Fruit fly (Drosophila melanogaster) whole organism, embryonic: ENCODE data around the gene GstD8.

Experiments
- BEAF-32 ChIP-seq: fragments of 200-800 bp; sonication (Bioruptor generic); optimal IDR thresholded peaks from 3 replicates; lab custom pipeline; 2017; ENCODE audit warnings: missing biosample characterization, missing genetic modification characterization, mild to moderate bottlenecking, moderate library complexity, missing genetic modification reagents
- CG1024 ChIP-seq: fragments of 200-800 bp; sonication (Bioruptor generic); IDR thresholded peaks from 2 replicates; pipeline ENCODE4 v1.3.6; 2022; ENCODE audit warnings: missing biosample characterization, missing genetic modification characterization
- CG10321 ChIP-seq: fragments of 200-800 bp; sonication (Bioruptor generic); IDR thresholded peaks from 2 replicates; pipeline ENCODE4 v1.3.6; 2022; ENCODE audit warnings: missing biosample characterization, missing genetic modification characterization
- CG11093 ChIP-seq: fragments of 200-800 bp; sonication (Bioruptor generic); IDR thresholded peaks from 3 replicates; pipeline ENCODE4 v1.3.6; 2022; ENCODE audit warnings: missing biosample characterization, missing genetic modification characterization
- CG13775 ChIP-seq: fragments of 200-800 bp; sonication (Bioruptor generic); optimal IDR thresholded peaks from 3 replicates; lab custom pipeline; 2017; ENCODE audit warnings: missing biosample characterization, mild to moderate bottlenecking, missing genetic modification characterization
- CG15514 ChIP-seq: fragments of 200-800 bp; sonication (Bioruptor generic); optimal IDR thresholded peaks from 3 replicates; lab custom pipeline; 2017; ENCODE audit warnings: missing biosample characterization, missing genetic modification characterization, mild to moderate bottlenecking, moderate library complexity, missing genetic modification reagents
- CG2129 ChIP-seq: fragments of 200-800 bp; sonication (Bioruptor generic); IDR thresholded peaks from 2 replicates; pipeline ENCODE4 v1.3.6; 2022; ENCODE audit warnings: missing biosample characterization, missing genetic modification characterization; ENCODE audit not compliant: partially characterized antibody
- CG2678 ChIP-seq: fragments of 200-800 bp; sonication (Bioruptor generic); optimal IDR thresholded peaks from 3 replicates; lab custom pipeline; 2019; ENCODE audit warnings: missing biosample characterization, mild to moderate bottlenecking, missing genetic modification characterization, moderate library complexity
- CG31388 ChIP-seq: fragments of 200-800 bp; sonication (Bioruptor generic); optimal IDR thresholded peaks from 2 replicates; lab custom pipeline; 2016; ENCODE audit warnings: missing biosample characterization, missing genetic modification characterization
- CG31441 ChIP-seq: fragments of 200-800 bp; sonication (Bioruptor generic); IDR thresholded peaks from 2 replicates; pipeline ENCODE4 v1.3.6; 2022; ENCODE audit warnings: missing biosample characterization, missing genetic modification characterization
- CG34224 ChIP-seq: fragments of 200-800 bp; sonication (Bioruptor generic); IDR thresholded peaks from 3 replicates; pipeline ENCODE4 v1.3.6; 2022; ENCODE audit warnings: missing biosample characterization, missing genetic modification characterization; ENCODE audit not compliant: partially characterized antibody
- CG3838 ChIP-seq: fragments of 200-800 bp; sonication (Bioruptor generic); optimal IDR thresholded peaks from 3 replicates; lab custom pipeline; 2016; ENCODE audit warnings: missing biosample characterization, missing genetic modification characterization
- CG6272 ChIP-seq: fragments of 200-800 bp; sonication (Bioruptor generic); IDR thresholded peaks from 2 replicates; pipeline ENCODE4 v1.3.6; 2022; ENCODE audit warnings: missing biosample characterization, missing genetic modification characterization
- CG7372 ChIP-seq: fragments of 200-800 bp; sonication (Bioruptor generic); IDR thresholded peaks from 2 replicates; pipeline ENCODE4 v1.3.6; 2022; ENCODE audit warnings: missing biosample characterization, missing genetic modification characterization
- CG8281 ChIP-seq: fragments of 200-800 bp; sonication (Bioruptor generic); optimal IDR thresholded peaks from 2 replicates; lab custom pipeline; 2018; ENCODE audit warnings: missing biosample characterization, mild to moderate bottlenecking, missing genetic modification characterization, moderate library complexity
- CG8388 ChIP-seq: fragments of 200-800 bp; sonication (Bioruptor generic); optimal IDR thresholded peaks from 2 replicates; lab custom pipeline; 2019; ENCODE audit warnings: missing biosample characterization, mild to moderate bottlenecking, missing genetic modification characterization, moderate library complexity
- CG9817 ChIP-seq: fragments of 200-800 bp; sonication (Bioruptor generic); optimal IDR thresholded peaks from 2 replicates; lab custom pipeline; 2018; ENCODE audit warnings: missing biosample characterization, mild to moderate bottlenecking, missing genetic modification characterization, moderate library complexity
- CoRest ChIP-seq: fragments of 200-800 bp; sonication (Bioruptor generic); optimal IDR thresholded peaks from 3 replicates; lab custom pipeline; 2018; ENCODE audit warnings: missing biosample characterization, mild to moderate bottlenecking, missing genetic modification characterization, moderate library complexity
- D19A ChIP-seq: fragments of 200-800 bp; optimal IDR thresholded peaks from 3 replicates; lab custom pipeline; 2019; ENCODE audit warnings: missing biosample characterization, mild to moderate bottlenecking, missing genetic modification characterization, moderate library complexity
- Hr78 ChIP-seq, 2 experiments: fragments of 200-800 bp in 1 of 2; fragments of >200 bp in 1 of 2; sonication (Bioruptor generic) in 1 of 2; optimal IDR thresholded peaks; 2 replicates each; lab custom pipeline; 2017 to 2019; ENCODE audit warnings: missing biosample characterization in 2 of 2, missing genetic modification characterization in 2 of 2, mild to moderate bottlenecking in 1 of 2, moderate library complexity in 1 of 2
- Jarid2 ChIP-seq: fragments of 200-800 bp; sonication (Bioruptor generic); optimal IDR thresholded peaks from 3 replicates; lab custom pipeline; 2017; ENCODE audit warnings: mild to moderate bottlenecking, missing biosample characterization, missing genetic modification reagents, missing genetic modification characterization
- MESR4 ChIP-seq: fragments of 200-800 bp; sonication (Bioruptor generic); optimal IDR thresholded peaks from 2 replicates; lab custom pipeline; 2018; ENCODE audit warnings: missing biosample characterization, mild to moderate bottlenecking, missing genetic modification characterization, moderate library complexity
- NfI ChIP-seq: fragments of 200-800 bp; sonication (Bioruptor generic); optimal IDR thresholded peaks from 3 replicates; lab custom pipeline; 2018; ENCODE audit warnings: missing biosample characterization, mild to moderate bottlenecking, missing genetic modification characterization, moderate library complexity
- Oaz ChIP-seq: fragments of 200-800 bp; sonication (Bioruptor generic); IDR thresholded peaks from 2 replicates; pipeline ENCODE4 v1.3.6; 2022; ENCODE audit warnings: missing biosample characterization, missing genetic modification characterization
- Taf1 ChIP-seq: fragments of 200-800 bp; sonication (Bioruptor generic); IDR thresholded peaks from 2 replicates; pipeline ENCODE4 v1.3.6; 2022; ENCODE audit warnings: missing biosample characterization, missing genetic modification characterization
- YL-1 ChIP-seq: fragments of 200-800 bp; sonication (Bioruptor generic); optimal IDR thresholded peaks from 3 replicates; lab custom pipeline; 2017; ENCODE audit warnings: missing biosample characterization, mild to moderate bottlenecking, missing genetic modification characterization
- amos ChIP-seq: fragments of 200-800 bp; sonication (Bioruptor generic); IDR thresholded peaks from 2 replicates; pipeline ENCODE4 v1.3.6; 2022; ENCODE audit warnings: missing biosample characterization, missing genetic modification characterization; ENCODE audit not compliant: partially characterized antibody
- ap ChIP-seq: fragments of 200-800 bp; sonication (Bioruptor generic); IDR thresholded peaks from 2 replicates; pipeline ENCODE4 v1.3.6; 2022; ENCODE audit warnings: missing biosample characterization, missing genetic modification characterization
- bcd ChIP-seq: fragments of 200-800 bp; sonication (Bioruptor generic); optimal IDR thresholded peaks from 2 replicates; lab custom pipeline; 2017; ENCODE audit warnings: missing biosample characterization, mild to moderate bottlenecking, missing genetic modification characterization
- bigmax ChIP-seq: fragments of 200-800 bp; sonication (Bioruptor generic); optimal IDR thresholded peaks from 2 replicates; lab custom pipeline; 2018; ENCODE audit warnings: missing biosample characterization, mild to moderate bottlenecking, missing genetic modification characterization
- cato ChIP-seq: fragments of 200-800 bp; sonication (Bioruptor generic); optimal IDR thresholded peaks from 2 replicates; lab custom pipeline; 2016; ENCODE audit warnings: missing biosample characterization, missing genetic modification characterization, borderline replicate concordance
- cg ChIP-seq: fragments of 200-800 bp; sonication (Bioruptor generic); optimal IDR thresholded peaks from 3 replicates; lab custom pipeline; 2019; ENCODE audit warnings: missing biosample characterization, mild to moderate bottlenecking, missing genetic modification characterization, moderate library complexity
- chinmo ChIP-seq: fragments of 200-800 bp; sonication (Bioruptor generic); IDR thresholded peaks from 4 replicates; pipeline ENCODE4 v1.3.6; 2022; ENCODE audit warnings: missing biosample characterization, missing genetic modification characterization; ENCODE audit not compliant: partially characterized antibody
- danr ChIP-seq: fragments of 200-800 bp; sonication (Bioruptor generic); IDR thresholded peaks from 2 replicates; pipeline ENCODE4 v1.3.6; 2022; ENCODE audit warnings: missing biosample characterization, missing genetic modification characterization
- dimm ChIP-seq: fragments of 200-800 bp; sonication (Bioruptor generic); IDR thresholded peaks from 2 replicates; pipeline ENCODE4 v1.3.6; 2022; ENCODE audit warnings: missing biosample characterization, missing genetic modification characterization
- emc ChIP-seq: fragments of 200-800 bp; sonication (Bioruptor generic); optimal IDR thresholded peaks from 2 replicates; lab custom pipeline; 2016; ENCODE audit warnings: missing biosample characterization, missing genetic modification characterization
- esg ChIP-seq: fragments of 200-800 bp; sonication (Bioruptor generic); conservative IDR thresholded peaks from 2 replicates; pipeline ENCODE4 v1.3.6; 2022; ENCODE audit warnings: missing biosample characterization, missing genetic modification characterization
- fd3F ChIP-seq: fragments of 200-800 bp; sonication (Bioruptor generic); optimal IDR thresholded peaks from 2 replicates; lab custom pipeline; 2018; ENCODE audit warnings: missing biosample characterization, mild to moderate bottlenecking, missing genetic modification characterization, moderate library complexity
- fd96Cb ChIP-seq: fragments of 200-800 bp; sonication (Bioruptor generic); optimal IDR thresholded peaks from 2 replicates; lab custom pipeline; 2018; ENCODE audit warnings: missing biosample characterization, mild to moderate bottlenecking, missing genetic modification characterization, moderate library complexity
- gt ChIP-seq: fragments of 200-800 bp; sonication (Bioruptor generic); IDR thresholded peaks from 2 replicates; pipeline ENCODE4 v1.3.6; 2022; ENCODE audit warnings: missing biosample characterization, missing genetic modification characterization
- lab ChIP-seq: fragments of 200-800 bp; sonication (Bioruptor generic); optimal IDR thresholded peaks from 3 replicates; lab custom pipeline; 2017; ENCODE audit warnings: missing biosample characterization, missing genetic modification characterization, mild to moderate bottlenecking, moderate library complexity, missing genetic modification reagents
- mirr ChIP-seq: fragments of 200-800 bp; sonication (Bioruptor generic); optimal IDR thresholded peaks from 3 replicates; lab custom pipeline; 2018; ENCODE audit warnings: missing biosample characterization, mild to moderate bottlenecking, missing genetic modification characterization
- nerfin-1 ChIP-seq: fragments of 200-800 bp; sonication (Bioruptor generic); optimal IDR thresholded peaks from 3 replicates; lab custom pipeline; 2019; ENCODE audit warnings: missing biosample characterization, mild to moderate bottlenecking, missing genetic modification characterization, moderate library complexity
- phol ChIP-seq: fragments of 200-800 bp; sonication (Bioruptor generic); optimal IDR thresholded peaks from 3 replicates; lab custom pipeline; 2018; ENCODE audit warnings: missing biosample characterization, mild to moderate bottlenecking, missing genetic modification characterization, moderate library complexity
- rib ChIP-seq: fragments of 200-800 bp; sonication (Bioruptor generic); IDR thresholded peaks from 2 replicates; pipeline ENCODE4 v1.3.6; 2022; ENCODE audit warnings: missing biosample characterization, missing genetic modification characterization
- sens-2 ChIP-seq: fragments of 200-800 bp; sonication (Bioruptor generic); IDR thresholded peaks from 2 replicates; pipeline ENCODE4 v1.3.6; 2022; ENCODE audit warnings: missing biosample characterization, missing genetic modification characterization
- slou ChIP-seq: fragments of 200-800 bp; sonication (Bioruptor generic); optimal IDR thresholded peaks from 3 replicates; lab custom pipeline; 2016; ENCODE audit warnings: missing biosample characterization, missing genetic modification characterization
- tap ChIP-seq: fragments of 200-800 bp; optimal IDR thresholded peaks from 3 replicates; lab custom pipeline; 2019; ENCODE audit warnings: missing biosample characterization, mild to moderate bottlenecking, missing genetic modification characterization, moderate library complexity
- unc-4 ChIP-seq: fragments of 200-800 bp; sonication (Bioruptor generic); IDR thresholded peaks from 2 replicates; pipeline ENCODE4 v1.3.6; 2022; ENCODE audit warnings: missing biosample characterization, missing genetic modification characterization; ENCODE audit not compliant: partially characterized antibody
- wor ChIP-seq: fragments of 200-800 bp; sonication (Bioruptor generic); IDR thresholded peaks from 2 replicates; pipeline ENCODE4 v1.3.6; 2022; ENCODE audit warnings: missing biosample characterization, missing genetic modification characterization

GstD8 gene

dm6 chr3R:12356044-12356443 lies 23.8 kb upstream of the GstD8 start, which contains the start of gene MBD-R2 (continued):
- no peak for TF ChIP-seq wor (GFP tag; lab: Robert Waterston, UW)
- TF ChIP-seq unc-4 (GFP tag; lab: Robert Waterston, UW): peak; percentile 80
- no peak for TF ChIP-seq nerfin-1 (tag; lab: Kevin White, UChicago)
- no peak for TF ChIP-seq NfI
- TF ChIP-seq Oaz (GFP tag; lab: Robert Waterston, UW): no peak
- no peak for TF ChIP-seq chinmo
- no peak for TF ChIP-seq lab (GFP tag; lab: Kevin White, UChicago)
- TF ChIP-seq sens-2 (GFP tag; lab: Robert Waterston, UW): no peak
- no peak for TF ChIP-seq rib (GFP tag; lab: Robert Waterston, UW)
- no peak for TF ChIP-seq Taf1 (GFP tag; lab: Robert Waterston, UW)
- TF ChIP-seq CG11093 (GFP tag; lab: Robert Waterston, UW): no peak
- no peak for TF ChIP-seq tap (tag; lab: Kevin White, UChicago)
- TF ChIP-seq CG8388: no peak
- no peak for TF ChIP-seq CG7372 (GFP tag; lab: Robert Waterston, UW)
- no peak for TF ChIP-seq CG13775 (GFP tag; lab: Kevin White, UChicago)
- no peak for TF ChIP-seq Hr78 (GFP tag; optimal IDR thresholded peaks at IDR 0.05; lab: Kevin White, UChicago)
- no peak for TF ChIP-seq CG9817 (tag; lab: Kevin White, UChicago)
- peak; percentile 82 for TF ChIP-seq BEAF-32 (GFP tag; lab: Kevin White, UChicago)
- TF ChIP-seq CG15514 (GFP tag; lab: Kevin White, UChicago): peak; percentile 47
- no peak for TF ChIP-seq CG10321
- TF ChIP-seq mirr (GFP tag; lab: Kevin White, UChicago): no peak
- no peak for TF ChIP-seq danr (GFP tag; lab: Robert Waterston, UW)
- no peak for TF ChIP-seq D19A (tag; lab: Kevin White, UChicago)
- peak; percentile 87 for TF ChIP-seq YL-1 (GFP tag; lab: Kevin White, UChicago)
- peak; percentile 75 for TF ChIP-seq amos (GFP tag; lab: Robert Waterston, UW)
- no peak for TF ChIP-seq Jarid2
- no peak for TF ChIP-seq slou
- no peak for TF ChIP-seq fd3F (GFP tag; lab: Kevin White, UChicago)
- TF ChIP-seq CG1024 (GFP tag; lab: Robert Waterston, UW): no peak
- no peak for TF ChIP-seq cato
- no peak for TF ChIP-seq bigmax (GFP tag; lab: Kevin White, UChicago)
- no peak for TF ChIP-seq fd96Cb (tag; lab: Kevin White, UChicago)
- TF ChIP-seq CG3838 (GFP tag; lab: Kevin White, UChicago): no peak
- TF ChIP-seq bcd (GFP tag; lab: Kevin White, UChicago): no peak
- TF ChIP-seq phol (tag; lab: Kevin White, UChicago): peak; percentile 20
- TF ChIP-seq CG31441: peak; percentile 25; the same call in 1 of the 2 replicates
- peak; percentile 51 for TF ChIP-seq CG2129 (GFP tag; lab: Robert Waterston, UW)
- TF ChIP-seq emc (GFP tag; lab: Kevin White, UChicago): no peak
- TF ChIP-seq CoRest (tag; lab: Kevin White, UChicago): peak; percentile 19
- TF ChIP-seq CG31388: no peak
- peak; percentile 96 for TF ChIP-seq MESR4 (GFP tag; lab: Kevin White, UChicago)
- TF ChIP-seq CG2678 (tag; lab: Kevin White, UChicago): no peak
- TF ChIP-seq CG6272: no peak
- no peak for TF ChIP-seq gt
- TF ChIP-seq CG34224: peak; percentile 66; the same call in 2 of the 3 replicates
- no peak for TF ChIP-seq esg (GFP tag; lab: Robert Waterston, UW)
- TF ChIP-seq ap (GFP tag; lab: Robert Waterston, UW): no peak
- TF ChIP-seq cg (GFP tag; lab: Kevin White, UChicago): no peak
- no peak for TF ChIP-seq dimm
- TF ChIP-seq CG8281 (tag; lab: Kevin White, UChicago): no peak
